Worm (Caenorhabditis elegans) whole organism, L4/young adult: ENCODE results near the gene F13A7.12.

Source experiments
- W03F9.2 ChIP-seq: fragments of 150-350 bp; optimal IDR thresholded peaks from 2 replicates; lab custom pipeline; 2014; ENCODE audit warnings: missing biosample characterization, missing genetic modification characterization
- dao-5 ChIP-seq: sonication (generic microtip); optimal IDR thresholded peaks from 2 replicates; lab custom pipeline; 2016; ENCODE audit warnings: missing genotype, missing genetic modification characterization, moderate library complexity, missing compliant biosample characterization
- him-1 ChIP-seq: sonication (generic microtip); optimal IDR thresholded peaks from 2 replicates; lab custom pipeline; 2016; ENCODE audit warnings: missing genotype, missing genetic modification reagents, missing genetic modification characterization, missing compliant biosample characterization

The F13A7.12 gene

DNA sequence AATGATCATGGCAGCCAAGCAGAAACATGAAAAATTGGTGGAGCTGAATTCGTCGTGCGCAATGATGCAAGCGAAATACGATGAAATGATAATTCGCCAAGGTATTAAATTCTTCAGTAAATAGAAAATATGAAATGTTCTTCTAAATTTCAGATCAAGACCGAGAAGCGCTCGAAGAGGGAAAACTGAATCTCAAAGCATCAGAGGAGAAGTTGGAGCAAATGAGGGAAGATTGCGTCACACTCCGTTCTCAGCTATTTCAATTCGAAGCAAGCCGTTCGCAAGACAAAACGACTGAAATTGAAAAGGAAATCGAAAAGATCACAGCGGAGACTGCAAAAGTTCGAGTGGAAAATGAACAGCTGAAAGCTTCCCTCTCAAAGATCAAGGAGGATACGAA is 10.5 kb downstream of the F13A7.12 start:
- TF ChIP-seq dao-5 (tag; lab: Kevin White, UChicago) (no peak), him-1 (tag; lab: Kevin White, UChicago) (no peak), W03F9.2 (tag; lab: Kevin White, UChicago) (no peak)

DNA sequence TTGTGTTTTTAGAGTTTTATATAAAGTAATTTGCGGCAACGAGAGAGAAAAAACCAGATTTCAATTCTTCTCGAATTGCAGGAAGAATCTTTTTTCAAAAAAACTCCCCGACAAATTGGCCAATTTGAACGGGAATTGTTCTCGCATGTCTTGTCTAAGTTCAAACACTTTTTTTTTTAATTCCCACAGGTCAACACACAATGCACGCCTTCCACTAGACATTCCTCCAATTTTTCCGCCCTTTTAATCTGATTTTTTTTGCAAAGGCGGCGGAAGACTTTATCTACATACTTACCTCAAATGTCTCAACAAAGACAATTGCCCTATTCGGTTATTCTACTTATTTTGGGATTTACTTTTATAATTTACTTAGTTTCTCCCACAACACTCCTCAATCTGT is 11.8 kb downstream of the F13A7.12 start, which contains the start of gene F26D2.3:
F26D2.3 (plus strand) TSS at position 301 of the 400 bp plus-strand sequence.
- TF ChIP-seq W03F9.2 (tag; lab: Kevin White, UChicago) (no peak), dao-5 (tag; lab: Kevin White, UChicago) (no peak), him-1 (tag; lab: Kevin White, UChicago) (no peak)

- no peak for TF ChIP-seq him-1 (tag; lab: Kevin White, UChicago)
- TF ChIP-seq dao-5 (tag; lab: Kevin White, UChicago), result no peak
- TF ChIP-seq W03F9.2 (tag; lab: Kevin White, UChicago), result no peak
Observed at ce11 chrV:16410521-16410920, 14.7 kb downstream of the F13A7.12 start, which contains the start of gene srh-145. Gene srh-145 (plus strand): TSS chrV:16410713.

- TF ChIP-seq W03F9.2 (tag; lab: Kevin White, UChicago) (no peak), dao-5 (tag; lab: Kevin White, UChicago) (no peak), him-1 (tag; lab: Kevin White, UChicago) (no peak)
Observed at ce11 chrV:16417014-16417413, 21.2 kb downstream of the F13A7.12 start, which contains the start of gene str-55. Gene str-55 (minus strand): TSS chrV:16417114.

DNA sequence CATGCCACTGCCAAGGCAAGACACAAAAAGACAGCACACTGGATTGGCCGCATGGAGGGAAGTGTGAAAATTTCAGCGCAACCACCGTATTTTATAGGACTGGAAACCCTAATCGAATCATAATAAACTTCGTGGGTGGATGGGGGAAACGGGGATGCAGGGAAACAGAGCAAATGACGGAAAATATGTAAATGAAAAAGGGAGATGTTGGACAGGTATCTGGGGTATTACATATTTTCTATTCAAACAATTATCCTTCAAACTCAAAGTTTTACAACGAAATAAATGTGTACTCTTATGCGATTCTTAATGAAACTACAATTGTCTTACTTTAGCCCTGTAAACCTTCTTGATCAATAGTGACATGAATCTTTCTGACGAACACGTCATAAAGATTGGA is 23.9 kb downstream of the F13A7.12 start, which contains the start of gene F26D2.16:
F26D2.16 (minus strand) TSS at position 101 of the 400 bp plus-strand sequence.
- TF ChIP-seq him-1 (tag; lab: Kevin White, UChicago) (no peak), dao-5 (tag; lab: Kevin White, UChicago) (no peak), W03F9.2 (tag; lab: Kevin White, UChicago) (no peak)

ce11 chrV:16420696-16421095 is 24.9 kb downstream of the F13A7.12 start, which contains the start of gene srw-48:
Gene srw-48 (plus strand): TSS chrV:16420996.
- no peak for TF ChIP-seq him-1 (tag; lab: Kevin White, UChicago)
- TF ChIP-seq W03F9.2 (tag; lab: Kevin White, UChicago), result no peak
- no peak for TF ChIP-seq dao-5 (tag; lab: Kevin White, UChicago)

DNA sequence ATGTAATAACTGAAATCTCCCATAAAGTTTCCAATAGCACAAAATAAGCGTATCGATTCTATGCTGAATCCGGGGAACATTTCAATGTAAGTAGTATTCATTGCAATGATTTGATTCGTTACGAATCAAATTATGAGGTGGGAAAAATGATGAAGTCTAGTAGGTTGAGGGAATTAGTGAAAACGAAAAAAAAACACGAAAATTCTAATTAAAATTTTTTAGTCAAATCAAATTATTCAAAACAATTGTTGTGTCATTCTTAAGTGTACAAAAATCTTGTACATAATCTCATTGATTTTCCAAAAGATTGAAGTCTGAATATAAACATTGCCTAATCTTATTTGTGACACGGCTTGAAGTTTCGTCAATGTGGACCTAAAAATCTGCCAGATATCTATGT is 28.6 kb downstream of the F13A7.12 start, which contains the start of gene srw-29:
srw-29 (minus strand) TSS at position 101 of the 400 bp plus-strand sequence.
- TF ChIP-seq dao-5 (tag; lab: Kevin White, UChicago), result no peak
- TF ChIP-seq W03F9.2 (tag; lab: Kevin White, UChicago), result no peak
- no peak for TF ChIP-seq him-1 (tag; lab: Kevin White, UChicago)

DNA sequence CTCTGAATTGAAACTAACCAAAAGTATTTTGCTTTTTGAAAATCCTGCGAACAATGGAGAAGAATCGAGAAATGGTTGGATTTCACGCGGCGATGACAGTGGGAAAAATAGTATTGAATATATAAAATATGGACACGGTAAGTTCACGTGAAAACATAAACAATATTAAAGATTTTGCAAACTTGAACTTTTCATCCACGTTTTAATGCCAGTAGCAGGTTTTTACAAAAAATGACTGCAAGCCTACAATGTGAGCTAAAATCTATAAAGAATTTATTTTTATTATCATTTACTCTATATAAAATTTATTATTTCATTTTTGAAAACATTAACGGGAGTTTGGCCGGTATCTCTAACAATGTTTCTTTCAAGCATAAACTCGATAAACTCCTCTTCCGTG is 33.7 kb downstream of the F13A7.12 start, which contains the start of gene F26D2.10:
F26D2.10 (minus strand) TSS at position 101 of the 400 bp plus-strand sequence.
- TF ChIP-seq W03F9.2 (tag; lab: Kevin White, UChicago) (no peak), him-1 (tag; lab: Kevin White, UChicago) (no peak), dao-5 (tag; lab: Kevin White, UChicago) (no peak)

DNA sequence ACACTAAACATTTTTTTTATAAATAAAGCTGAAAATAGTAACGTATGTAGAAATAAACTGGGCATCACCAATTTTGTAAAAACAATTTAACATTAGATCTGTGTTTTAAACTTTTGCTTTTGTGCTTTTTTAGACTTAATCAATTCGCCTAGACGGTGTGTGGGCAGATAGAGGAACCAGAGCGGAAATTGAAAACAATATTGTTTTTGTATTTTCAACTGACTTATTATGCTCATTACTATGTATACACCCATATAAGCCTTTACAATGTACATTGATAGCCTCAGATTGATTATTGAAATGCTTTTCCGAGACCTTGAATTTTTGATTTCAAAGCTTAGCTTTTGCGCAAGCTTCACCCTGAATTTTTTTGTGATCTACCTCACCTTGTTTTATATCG is 34.1 kb downstream of the F13A7.12 start, which contains the start of gene str-73:
str-73 (plus strand) TSS at position 301 of the 400 bp plus-strand sequence.
- TF ChIP-seq dao-5 (tag; lab: Kevin White, UChicago), result no peak
- TF ChIP-seq him-1 (tag; lab: Kevin White, UChicago), result no peak
- TF ChIP-seq W03F9.2 (tag; lab: Kevin White, UChicago), result no peak

- TF ChIP-seq him-1 (tag; lab: Kevin White, UChicago) (no peak), W03F9.2 (tag; lab: Kevin White, UChicago) (no peak), dao-5 (tag; lab: Kevin White, UChicago) (no peak)
Observed at ce11 chrV:16433471-16433870, 37.6 kb downstream of the F13A7.12 start, which contains the start of gene clec-234. Gene clec-234 (minus strand): TSS chrV:16433571.

ce11 chrV:16435510-16435909 is 39.7 kb downstream of the F13A7.12 start, which contains the start of the genes F26D2.13 and F26D2.14:
Gene F26D2.13 (minus strand): TSS chrV:16435610.
Gene F26D2.14 (plus strand): TSS chrV:16435855.
- no peak for TF ChIP-seq W03F9.2 (tag; lab: Kevin White, UChicago)
- no peak for TF ChIP-seq him-1 (tag; lab: Kevin White, UChicago)
- TF ChIP-seq dao-5 (tag; lab: Kevin White, UChicago), result no peak

ce11 chrV:16437546-16437945 is 41.7 kb downstream of the F13A7.12 start, which contains the start of gene F26D2.15:
Gene F26D2.15 (plus strand): TSS chrV:16437846.
- TF ChIP-seq W03F9.2 (tag; lab: Kevin White, UChicago) (no peak), him-1 (tag; lab: Kevin White, UChicago) (no peak), dao-5 (tag; lab: Kevin White, UChicago) (no peak)

ce11 chrV:16443626-16444025 is 47.8 kb downstream of the F13A7.12 start, which contains the start of gene srh-141:
Gene srh-141 (plus strand): TSS chrV:16443926.
- TF ChIP-seq dao-5 (tag; lab: Kevin White, UChicago) (no peak), W03F9.2 (tag; lab: Kevin White, UChicago) (no peak), him-1 (tag; lab: Kevin White, UChicago) (no peak)
